Fruit fly (Drosophila melanogaster) whole organism, wandering third instar larva: ENCODE results near the gene CG14642.

Source experiments
- Abd-B ChIP-seq: fragments of >200 bp; optimal IDR thresholded peaks from 2 replicates; lab custom pipeline; 2017; ENCODE audit warnings: missing biosample characterization, missing genetic modification characterization
- CG32264 ChIP-seq: fragments of 200-800 bp; sonication (Bioruptor generic); optimal IDR thresholded peaks from 2 replicates; lab custom pipeline; 2016; ENCODE audit warnings: missing biosample characterization, missing genetic modification characterization
- CG9705 ChIP-seq: fragments of 200-800 bp; sonication (Bioruptor generic); optimal IDR thresholded peaks from 2 replicates; lab custom pipeline; 2018; ENCODE audit warnings: missing biosample characterization, mild to moderate bottlenecking, missing genetic modification characterization
- CrebA ChIP-seq: fragments of 200-800 bp; sonication (Bioruptor generic); optimal IDR thresholded peaks from 2 replicates; lab custom pipeline; 2016; ENCODE audit warnings: missing biosample characterization, mild to moderate bottlenecking, missing genetic modification characterization, borderline replicate concordance
- Dfd ChIP-seq: fragments of >200 bp; optimal IDR thresholded peaks from 2 replicates; lab custom pipeline; 2017; ENCODE audit warnings: missing biosample characterization, missing genetic modification characterization
- Dif ChIP-seq: fragments of 200-275, 200-300 bp; sonication (Bioruptor generic); optimal IDR thresholded peaks from 2 replicates; lab custom pipeline; 2018; ENCODE audit warnings: missing biosample characterization, missing genetic modification characterization; ENCODE audit not compliant: partially characterized antibody
- GATAd ChIP-seq: sonication (Bioruptor generic); optimal IDR thresholded peaks from 2 replicates; lab custom pipeline; 2016; ENCODE audit warnings: missing biosample characterization, missing genetic modification characterization
- HLH106 ChIP-seq: fragments of 200-800 bp; optimal IDR thresholded peaks from 3 replicates; lab custom pipeline; 2019; ENCODE audit warnings: missing biosample characterization, mild to moderate bottlenecking, missing genetic modification characterization, moderate library complexity
- Hnf4 ChIP-seq: fragments of 200-800 bp; sonication (Bioruptor generic); optimal IDR thresholded peaks from 2 replicates; lab custom pipeline; 2016; ENCODE audit warnings: missing biosample characterization, mild to moderate bottlenecking, missing genetic modification characterization
- Hr78 ChIP-seq: fragments of >200 bp; optimal IDR thresholded peaks from 2 replicates; lab custom pipeline; 2017; ENCODE audit warnings: missing biosample characterization, missing genetic modification characterization
- Hr83 ChIP-seq: fragments of 200-300 bp; sonication (Bioruptor generic); optimal IDR thresholded peaks from 2 replicates; lab custom pipeline; 2016; ENCODE audit warnings: missing biosample characterization, mild to moderate bottlenecking, missing genetic modification characterization, moderate library complexity; ENCODE audit not compliant: poor library complexity, severe bottlenecking
- Jra ChIP-seq: sonication (Bioruptor generic); optimal IDR thresholded peaks from 2 replicates; lab custom pipeline; 2016; ENCODE audit warnings: missing biosample characterization, missing genetic modification characterization
- Mio ChIP-seq: sonication (Bioruptor generic); optimal IDR thresholded peaks from 2 replicates; lab custom pipeline; 2016; ENCODE audit warnings: missing biosample characterization, missing genetic modification characterization
- Myc ChIP-seq: fragments of >200 bp; optimal IDR thresholded peaks from 2 replicates; lab custom pipeline; 2017
- N ChIP-seq: fragments of >200 bp; optimal IDR thresholded peaks from 2 replicates; lab custom pipeline; 2018; ENCODE audit warnings: missing biosample characterization, missing external identifiers, missing genetic modification characterization
- OdsH ChIP-seq: fragments of 200-800 bp; sonication (Bioruptor generic); optimal IDR thresholded peaks from 2 replicates; lab custom pipeline; 2016; ENCODE audit warnings: missing biosample characterization, mild to moderate bottlenecking, missing genetic modification characterization
- Rel ChIP-seq, 2 experiments: fragments of 200-800 bp; sonication (Bioruptor generic) in 1 of 2; optimal IDR thresholded peaks; 2 replicates in 1 of 2; 3 replicates in 1 of 2; lab custom pipeline; 2016 to 2019; ENCODE audit warnings: mild to moderate bottlenecking in 2 of 2, missing biosample characterization in 2 of 2, missing genetic modification characterization in 2 of 2, moderate library complexity in 1 of 2
- Sp1 ChIP-seq: fragments of 200-800 bp; sonication (Bioruptor generic); optimal IDR thresholded peaks from 3 replicates; lab custom pipeline; 2019; ENCODE audit warnings: missing biosample characterization, mild to moderate bottlenecking, missing genetic modification characterization, moderate library complexity
- Vsx2 ChIP-seq: fragments of 200-300, 225-300 bp; sonication (Bioruptor generic); optimal IDR thresholded peaks from 2 replicates; lab custom pipeline; 2018; ENCODE audit warnings: missing biosample characterization, missing genetic modification characterization; ENCODE audit not compliant: partially characterized antibody
- br ChIP-seq: fragments of 200-800 bp; sonication (Bioruptor generic); optimal IDR thresholded peaks from 2 replicates; lab custom pipeline; 2016; ENCODE audit warnings: missing biosample characterization, missing genetic modification characterization
- brk ChIP-seq: fragments of 200-800 bp; sonication (Bioruptor generic); optimal IDR thresholded peaks from 2 replicates; lab custom pipeline; 2016; ENCODE audit warnings: missing biosample characterization, mild to moderate bottlenecking, missing genetic modification characterization
- dl ChIP-seq, 2 experiments: fragments of 175-275, 200-275 bp in 1 of 2; fragments of 200-275 bp in 1 of 2; sonication (Bioruptor generic); optimal IDR thresholded peaks; lab custom pipeline; 2018; ENCODE audit warnings: mild to moderate bottlenecking in 2 of 2, missing biosample characterization in 2 of 2, missing genetic modification characterization in 2 of 2, moderate library complexity in 2 of 2; ENCODE audit not compliant: partially characterized antibody in 2 of 2, insufficient read depth in 1 of 2
- dmrt93B ChIP-seq: fragments of 200-800 bp; sonication (Bioruptor generic); optimal IDR thresholded peaks from 2 replicates; lab custom pipeline; 2018; ENCODE audit warnings: missing biosample characterization, mild to moderate bottlenecking, missing genetic modification characterization
- dsf ChIP-seq: sonication (Bioruptor generic); optimal IDR thresholded peaks from 2 replicates; lab custom pipeline; 2016; ENCODE audit warnings: missing biosample characterization, missing genetic modification characterization, borderline replicate concordance
- ey ChIP-seq: fragments of 200-800 bp; sonication (Bioruptor generic); optimal IDR thresholded peaks from 2 replicates; lab custom pipeline; 2016; ENCODE audit warnings: missing biosample characterization, missing genetic modification characterization
- foxo ChIP-seq, 2 experiments: fragments of 200-800 bp; sonication (Bioruptor generic); optimal IDR thresholded peaks; 2 replicates in 1 of 2; 3 replicates in 1 of 2; lab custom pipeline; 2016 to 2017; ENCODE audit warnings: missing biosample characterization in 2 of 2, missing genetic modification characterization in 2 of 2
- fru ChIP-seq: fragments of 200-800 bp; sonication (Bioruptor generic); optimal IDR thresholded peaks from 3 replicates; lab custom pipeline; 2016; ENCODE audit warnings: missing biosample characterization, mild to moderate bottlenecking, missing genetic modification characterization
- h ChIP-seq: fragments of 200-800 bp; sonication (Bioruptor generic); optimal IDR thresholded peaks from 3 replicates; lab custom pipeline; 2016; ENCODE audit warnings: missing biosample characterization, mild to moderate bottlenecking, missing genetic modification characterization
- jim ChIP-seq: fragments of 175-275, 200-325 bp; sonication (Bioruptor generic); optimal IDR thresholded peaks from 2 replicates; lab custom pipeline; 2016; ENCODE audit warnings: missing biosample characterization, mild to moderate bottlenecking, missing genetic modification characterization
- lola ChIP-seq: fragments of >200 bp; optimal IDR thresholded peaks from 2 replicates; lab custom pipeline; 2017; ENCODE audit warnings: missing biosample characterization, missing genetic modification characterization
- pan ChIP-seq: fragments of >200 bp; optimal IDR thresholded peaks from 2 replicates; lab custom pipeline; 2017
- psq ChIP-seq: fragments of 200-800 bp; sonication (Bioruptor generic); optimal IDR thresholded peaks from 3 replicates; lab custom pipeline; 2017; ENCODE audit warnings: missing biosample characterization, mild to moderate bottlenecking, missing genetic modification characterization, moderate library complexity
- rgr ChIP-seq: fragments of 200-800 bp; sonication (Bioruptor generic); optimal IDR thresholded peaks from 3 replicates; lab custom pipeline; 2016; ENCODE audit warnings: missing biosample characterization, mild to moderate bottlenecking, missing genetic modification characterization
- sage ChIP-seq: fragments of 200-800 bp; sonication (Bioruptor generic); optimal IDR thresholded peaks from 2 replicates; lab custom pipeline; 2016; ENCODE audit warnings: missing biosample characterization, mild to moderate bottlenecking, missing genetic modification characterization
- sv ChIP-seq: fragments of 200-800 bp; sonication (Bioruptor generic); optimal IDR thresholded peaks from 3 replicates; lab custom pipeline; 2016; ENCODE audit warnings: missing biosample characterization, missing genetic modification characterization
- tai ChIP-seq: sonication (Bioruptor generic); optimal IDR thresholded peaks from 2 replicates; lab custom pipeline; 2016; ENCODE audit warnings: missing biosample characterization, missing genetic modification characterization
- usp ChIP-seq: fragments of >200 bp; optimal IDR thresholded peaks from 2 replicates; lab custom pipeline; 2017; ENCODE audit warnings: missing biosample characterization, missing genetic modification characterization
- woc ChIP-seq: sonication (Bioruptor generic); optimal IDR thresholded peaks from 2 replicates; lab custom pipeline; 2016; ENCODE audit warnings: missing biosample characterization, mild to moderate bottlenecking, missing genetic modification characterization

Gene CG14642

DNA sequence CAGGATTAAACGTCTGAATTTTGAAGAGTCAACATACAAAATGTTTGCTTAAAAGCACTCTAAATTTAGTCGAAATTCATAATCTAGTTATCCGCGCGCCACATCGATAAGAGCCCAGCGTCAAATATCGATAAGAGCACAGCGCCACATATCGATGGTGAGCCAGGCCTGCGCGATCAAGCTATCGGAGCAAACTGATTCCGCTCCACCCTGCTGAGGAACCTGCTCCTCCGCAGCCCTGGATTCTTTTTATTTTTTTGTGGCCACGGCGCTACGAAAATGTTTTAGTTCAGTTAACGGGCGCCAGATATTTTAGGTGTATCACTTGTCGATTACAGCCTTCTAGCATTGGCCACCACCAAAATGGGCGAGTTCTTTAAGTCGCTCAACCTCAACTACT is 21.7 kb downstream of the CG14642 start:
- TF ChIP-seq br (GFP tag; lab: Kevin White, UChicago) (peak; percentile 13), pan (no peak), Hr83 (GFP tag; lab: Kevin White, UChicago) (peak; percentile 54), Myc (lab: Kevin White, UChicago) (peak; percentile 37), Abd-B (GFP tag; lab: Kevin White, UChicago) (no peak), GATAd (GFP tag; lab: Kevin White, UChicago) (no peak), Rel (GFP tag; optimal IDR thresholded peaks at IDR 0.05; lab: Kevin White, UChicago) (no peak), Rel (tag; optimal IDR thresholded peaks at IDR 0.05; lab: Kevin White, UChicago) (peak; percentile 13), CG32264 (GFP tag; lab: Kevin White, UChicago) (no peak), Sp1 (GFP tag; lab: Kevin White, UChicago) (peak; percentile 23), CG9705 (GFP tag; lab: Kevin White, UChicago) (peak; percentile 16), ey (peak; percentile 9), tai (GFP tag; lab: Kevin White, UChicago) (no peak), foxo (GFP tag; optimal IDR thresholded peaks at IDR 0.05; lab: Kevin White, UChicago) (peak in 1 of 2 experiments; percentile 43), HLH106 (tag; lab: Kevin White, UChicago) (peak; percentile 43), h (GFP tag; lab: Kevin White, UChicago) (peak; percentile 29)

DNA sequence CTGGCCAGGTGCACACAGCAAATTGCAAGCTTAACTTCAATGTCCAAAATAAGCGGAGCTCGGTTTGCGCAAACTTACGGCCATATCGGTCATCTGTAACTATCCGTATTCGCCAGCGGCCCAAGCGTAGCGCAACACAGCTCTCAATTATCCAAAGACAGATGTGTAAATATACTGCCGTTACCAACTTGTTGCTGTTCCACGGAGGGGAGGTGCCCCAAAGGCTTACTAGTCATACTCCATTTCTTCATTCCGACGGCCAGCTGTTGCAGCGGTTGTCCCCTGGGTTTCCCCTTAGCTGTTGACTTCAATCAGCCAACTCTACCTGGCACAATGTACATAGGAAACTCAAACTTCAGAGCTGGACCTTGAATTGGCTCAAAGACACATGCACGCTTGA is 22.5 kb downstream of the CG14642 start, which contains the start of gene CG31516:
Gene CG31516 (minus strand): TSS at position 101 of the 400 bp plus-strand sequence.
- TF ChIP-seq Rel (GFP tag; optimal IDR thresholded peaks at IDR 0.05; lab: Kevin White, UChicago) (no peak), Rel (tag; optimal IDR thresholded peaks at IDR 0.05; lab: Kevin White, UChicago) (peak; percentile 83), CG9705 (GFP tag; lab: Kevin White, UChicago) (no peak), usp (GFP tag; lab: Kevin White, UChicago) (no peak), Myc (lab: Kevin White, UChicago) (no peak), sv (GFP tag; lab: Kevin White, UChicago) (no peak), rgr (GFP tag; lab: Kevin White, UChicago) (no peak)
- TF ChIP-seq, all 38 proteins: peak for 1

DNA sequence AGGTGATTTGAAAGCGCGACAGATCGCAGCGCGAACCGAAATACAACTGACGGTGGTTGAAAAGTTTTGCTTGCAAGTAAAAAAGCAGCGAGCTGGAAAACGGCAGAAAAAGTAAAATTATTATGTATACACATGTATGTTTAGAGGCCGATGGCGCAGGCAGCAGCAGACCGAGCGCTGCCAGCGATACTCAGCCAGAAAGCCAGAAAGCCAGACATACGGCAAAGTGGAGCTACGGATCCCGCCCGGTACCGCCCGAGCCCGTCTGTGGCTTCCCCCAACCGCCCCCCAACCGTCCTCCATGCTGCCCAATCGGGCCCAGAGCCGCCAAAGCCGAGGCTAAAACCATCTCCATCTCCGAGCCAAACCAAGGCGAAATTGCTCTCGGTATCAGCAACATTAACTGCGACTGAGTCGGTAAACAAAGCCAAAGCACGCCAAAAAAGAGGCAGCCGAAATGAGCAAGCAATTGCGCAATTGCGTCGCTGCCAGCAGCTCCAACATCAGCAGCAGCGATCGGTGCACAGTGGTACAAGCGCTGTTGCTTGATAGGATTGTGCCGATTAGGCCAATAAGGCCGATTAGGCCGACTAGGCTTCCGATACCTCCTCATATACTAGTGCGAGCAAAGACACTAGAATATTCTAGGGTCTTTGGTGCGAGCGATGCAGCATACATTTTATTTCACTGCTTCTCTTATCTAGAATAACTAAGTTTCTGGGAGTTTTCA is 27.1 kb downstream of the CG14642 start, which contains the start of gene CG14636:
Gene CG14636 (minus strand): TSS at position 51 of the 730 bp plus-strand sequence.
- TF ChIP-seq sage (GFP tag; lab: Kevin White, UChicago) (no peak), woc (peak; percentile 55), N (GFP tag; lab: Kevin White, UChicago) (no peak), Hr83 (GFP tag; lab: Kevin White, UChicago) (no peak), ey (peak; percentile 68), Rel (GFP tag; optimal IDR thresholded peaks at IDR 0.05; lab: Kevin White, UChicago) (no peak), Rel (tag; optimal IDR thresholded peaks at IDR 0.05; lab: Kevin White, UChicago) (peak; percentile 16), Vsx2 (GFP tag; lab: Kevin White, UChicago) (no peak), usp (GFP tag; lab: Kevin White, UChicago) (no peak), foxo (GFP tag; optimal IDR thresholded peaks at IDR 0.05; lab: Kevin White, UChicago) (peak; percentile 21 to 60), tai (GFP tag; lab: Kevin White, UChicago) (no peak), br (GFP tag; lab: Kevin White, UChicago) (peak; percentile 61), sv (GFP tag; lab: Kevin White, UChicago) (peak; percentile 58), CG9705 (GFP tag; lab: Kevin White, UChicago) (peak; percentile 26), dl (GFP tag; optimal IDR thresholded peaks at IDR 0.05; lab: Kevin White, UChicago; ENCODE audit: insufficient read depth in 1 of 2, partially characterized antibody in 2 of 2) (no peak), lola (GFP tag; lab: Kevin White, UChicago) (no peak), OdsH (GFP tag; lab: Kevin White, UChicago) (peak; percentile 48), Dfd (GFP tag; lab: Kevin White, UChicago) (peak; percentile 81), dmrt93B (peak; percentile 31), pan (no peak), Hr78 (GFP tag; lab: Kevin White, UChicago) (no peak), fru (peak; percentile 63), HLH106 (tag; lab: Kevin White, UChicago) (peak; percentile 61), rgr (GFP tag; lab: Kevin White, UChicago) (peak; percentile 75), h (GFP tag; lab: Kevin White, UChicago) (peak; percentile 79), Dif (GFP tag; lab: Kevin White, UChicago) (no peak), Sp1 (GFP tag; lab: Kevin White, UChicago) (peak; percentile 29), GATAd (GFP tag; lab: Kevin White, UChicago) (no peak), brk (GFP tag; lab: Kevin White, UChicago) (no peak), psq (GFP tag; lab: Kevin White, UChicago) (peak; percentile 27), Abd-B (GFP tag; lab: Kevin White, UChicago) (no peak), jim (GFP tag; lab: Kevin White, UChicago) (no peak), Myc (lab: Kevin White, UChicago) (no peak), Hnf4 (GFP tag; lab: Kevin White, UChicago) (peak; percentile 17), Mio (GFP tag; lab: Kevin White, UChicago) (no peak), CG32264 (GFP tag; lab: Kevin White, UChicago) (peak; percentile 34), CrebA (GFP tag; lab: Kevin White, UChicago) (no peak), dsf (GFP tag; lab: Kevin White, UChicago) (no peak), Jra (GFP tag; lab: Kevin White, UChicago) (no peak)
- TF ChIP-seq, all 38 proteins: peak for 18
